Worm (Caenorhabditis elegans) whole organism, L1 larva: ENCODE data around the gene srr-2.

Experiments used
- F16B12.6 ChIP-seq: fragments of 150-350 bp; optimal IDR thresholded peaks from 2 replicates; lab custom pipeline; 2014; ENCODE audit warnings: missing biosample characterization, missing genetic modification characterization
- aha-1 ChIP-seq: fragments of 150-350 bp; optimal IDR thresholded peaks from 2 replicates; lab custom pipeline; 2014; ENCODE audit warnings: missing biosample characterization, missing genetic modification characterization
- ceh-63 ChIP-seq: fragments of 200-800 bp; sonication (Bioruptor generic); optimal IDR thresholded peaks from 2 replicates; lab custom pipeline; 2018; ENCODE audit warnings: mild to moderate bottlenecking, missing genetic modification characterization, missing compliant biosample characterization
- ceh-82 ChIP-seq, 3 experiments: fragments of 150-350 bp in 1 of 3; sonication (generic microtip) in 2 of 3; optimal IDR thresholded peaks; 2 replicates each; lab custom pipeline; 2014 to 2017; ENCODE audit warnings: missing biosample characterization in 3 of 3, missing genetic modification characterization in 3 of 3
- ceh-88 ChIP-seq: fragments of 200-800 bp; sonication (Bioruptor generic); IDR thresholded peaks from 2 replicates; pipeline ENCODE4 v1.3.6; 2022; ENCODE audit warnings: missing genetic modification characterization, missing compliant biosample characterization
- ceh-90 ChIP-seq: sonication (generic microtip); optimal IDR thresholded peaks from 2 replicates; lab custom pipeline; 2016; ENCODE audit warnings: missing genetic modification characterization, missing compliant biosample characterization
- ces-1 ChIP-seq: fragments of 150-350 bp; optimal IDR thresholded peaks from 2 replicates; lab custom pipeline; 2014; ENCODE audit warnings: missing biosample characterization, missing genetic modification reagents, missing genetic modification characterization
- dpl-1 ChIP-seq, 3 experiments: fragments of 150-350 bp in 2 of 3; sonication (generic microtip) in 1 of 3; optimal IDR thresholded peaks; 2 replicates each; lab custom pipeline; 2014 to 2017; ENCODE audit warnings: missing biosample characterization in 3 of 3, missing genetic modification characterization in 3 of 3, missing genetic modification reagents in 3 of 3
- dsc-1 ChIP-seq: sonication (generic microtip); optimal IDR thresholded peaks from 2 replicates; lab custom pipeline; 2016; ENCODE audit warnings: mild to moderate bottlenecking, missing genetic modification characterization, missing compliant biosample characterization
- efl-1 ChIP-seq, 4 experiments: fragments of 150-350 bp; optimal IDR thresholded peaks in 3 of 4; peaks in 1 of 4; 1 replicate in 1 of 4; 2 replicates in 3 of 4; lab custom pipeline; 2014; ENCODE audit warnings: missing biosample characterization in 2 of 4, missing genetic modification characterization in 2 of 4, missing genetic modification reagents in 2 of 4
- efl-3 ChIP-seq: fragments of 200-800 bp; sonication (Bioruptor generic); optimal IDR thresholded peaks from 2 replicates; lab custom pipeline; 2018; ENCODE audit warnings: mild to moderate bottlenecking, missing genetic modification characterization, missing compliant biosample characterization
- hpl-2 ChIP-seq: fragments of 150-350 bp; optimal IDR thresholded peaks from 2 replicates; lab custom pipeline; 2014; ENCODE audit warnings: missing biosample characterization, missing genetic modification reagents, missing genetic modification characterization
- irx-1 ChIP-seq: sonication (generic microtip); optimal IDR thresholded peaks from 2 replicates; lab custom pipeline; 2016; ENCODE audit warnings: missing genetic modification characterization, missing compliant biosample characterization
- lin-14 ChIP-seq: fragments of 200-800 bp; sonication (Bioruptor generic); optimal IDR thresholded peaks from 2 replicates; lab custom pipeline; 2018; ENCODE audit warnings: mild to moderate bottlenecking, missing genetic modification characterization, moderate library complexity, missing compliant biosample characterization
- lin-39 ChIP-seq: fragments of 150-350 bp; optimal IDR thresholded peaks from 2 replicates; lab custom pipeline; 2014; ENCODE audit warnings: missing biosample characterization, missing genetic modification reagents, missing genetic modification characterization
- lir-3 ChIP-seq: sonication (generic microtip); optimal IDR thresholded peaks from 2 replicates; lab custom pipeline; 2016; ENCODE audit warnings: mild to moderate bottlenecking, missing genetic modification characterization, moderate library complexity, missing compliant biosample characterization; ENCODE audit not compliant: poor library complexity
- lsy-2 ChIP-seq, 2 experiments: fragments of 150-350 bp; optimal IDR thresholded peaks; 2 replicates each; lab custom pipeline; 2014; ENCODE audit warnings: missing biosample characterization in 2 of 2, missing genetic modification characterization in 2 of 2
- mef-2 ChIP-seq: fragments of 150-350 bp; optimal IDR thresholded peaks from 2 replicates; lab custom pipeline; 2014; ENCODE audit warnings: missing biosample characterization, missing genetic modification characterization
- nhr-47 ChIP-seq: sonication (generic microtip); optimal IDR thresholded peaks from 2 replicates; lab custom pipeline; 2016; ENCODE audit warnings: mild to moderate bottlenecking, missing genetic modification characterization, moderate library complexity, missing compliant biosample characterization
- nhr-71 ChIP-seq: sonication (generic microtip); optimal IDR thresholded peaks from 2 replicates; lab custom pipeline; 2016; ENCODE audit warnings: mild to moderate bottlenecking, missing genetic modification characterization, moderate library complexity, missing compliant biosample characterization
- nhr-76 ChIP-seq: sonication (generic microtip); optimal IDR thresholded peaks from 2 replicates; lab custom pipeline; 2017; ENCODE audit warnings: missing biosample characterization, missing genetic modification characterization
- nhr-77 ChIP-seq: fragments of 150-350 bp; optimal IDR thresholded peaks from 2 replicates; lab custom pipeline; 2014; ENCODE audit warnings: missing biosample characterization, missing genetic modification characterization
- nhr-84 ChIP-seq: sonication (generic microtip); optimal IDR thresholded peaks from 2 replicates; lab custom pipeline; 2017; ENCODE audit warnings: missing biosample characterization, missing genetic modification characterization
- pag-3 ChIP-seq: sonication (generic microtip); optimal IDR thresholded peaks from 2 replicates; lab custom pipeline; 2017; ENCODE audit warnings: missing genetic modification characterization, mild to moderate bottlenecking, missing compliant biosample characterization, antibody characterized with exemption, borderline replicate concordance; ENCODE audit not compliant: insufficient read depth
- pqm-1 ChIP-seq: sonication (generic microtip); optimal IDR thresholded peaks from 3 replicates; lab custom pipeline; 2017; ENCODE audit warnings: missing biosample characterization, missing genetic modification characterization
- rnt-1 ChIP-seq: sonication (generic microtip); optimal IDR thresholded peaks from 2 replicates; lab custom pipeline; 2016; ENCODE audit warnings: mild to moderate bottlenecking, missing genetic modification characterization, moderate library complexity, missing compliant biosample characterization
- sox-4 ChIP-seq: sonication (generic microtip); optimal IDR thresholded peaks from 2 replicates; lab custom pipeline; 2016; ENCODE audit warnings: missing genetic modification characterization, missing compliant biosample characterization
- unc-62 ChIP-seq: fragments of 150-350 bp; optimal IDR thresholded peaks from 2 replicates; lab custom pipeline; 2014; ENCODE audit warnings: missing biosample characterization, missing genetic modification reagents, missing genetic modification characterization
- xbp-1 ChIP-seq: sonication (generic microtip); optimal IDR thresholded peaks from 2 replicates; lab custom pipeline; 2016; ENCODE audit warnings: missing genetic modification characterization, missing compliant biosample characterization

srr-2 gene

DNA sequence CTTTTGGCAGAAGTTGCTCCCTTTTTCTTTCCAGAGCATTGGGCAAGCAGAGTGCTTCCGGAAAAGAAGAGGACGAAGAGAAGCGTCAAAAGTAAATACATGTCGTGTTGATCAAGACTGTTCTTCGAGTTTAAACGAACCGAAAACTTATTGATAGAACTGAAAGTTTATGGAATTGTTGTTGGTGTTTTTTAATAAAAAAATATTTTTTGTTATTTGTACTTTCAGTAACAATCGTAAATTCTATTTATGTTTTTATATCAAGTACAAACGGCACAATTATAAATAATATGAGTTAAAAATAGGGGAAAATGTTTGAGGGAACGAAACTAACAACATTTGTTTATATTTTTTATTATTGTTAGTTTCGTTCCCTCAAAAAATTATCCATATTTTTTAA is 40.7 kb upstream of the srr-2 start, which contains the start of gene F21D9.3:
TSS of gene F21D9.3 (minus strand) at position 101 of the 400 bp plus-strand sequence.
- TF ChIP-seq nhr-47 (no peak), rnt-1 (no peak), pqm-1 (tag; lab: Kevin White, UChicago) (no peak), ceh-88 (GFP tag; lab: Robert Waterston, UW) (no peak), nhr-71 (no peak), lin-14 (GFP tag; lab: Kevin White, UChicago) (no peak), irx-1 (tag; lab: Kevin White, UChicago) (no peak), F16B12.6 (tag; lab: Kevin White, UChicago) (no peak)

DNA sequence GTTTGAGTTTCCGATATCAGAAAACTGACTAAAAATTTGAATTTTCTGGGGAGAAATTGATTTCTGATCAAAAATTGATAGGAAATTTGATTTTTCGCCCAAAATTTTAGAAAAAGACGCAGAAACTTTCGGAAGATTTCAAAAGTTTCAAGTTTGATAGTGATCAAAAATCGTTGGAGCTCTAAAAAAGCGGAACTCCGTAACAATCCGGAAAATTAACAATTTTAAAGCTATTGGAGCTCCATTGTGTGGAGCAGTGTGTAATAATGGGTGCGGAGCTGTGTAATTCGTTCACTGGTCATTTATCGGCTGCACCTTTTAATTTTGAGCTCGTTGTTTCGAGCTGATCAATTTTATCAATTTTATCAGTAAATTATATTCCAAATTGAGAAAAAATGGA is 36.5 kb upstream of the srr-2 start, which contains the start of gene F21D9.4:
TSS of gene F21D9.4 (plus strand) at position 301 of the 400 bp plus-strand sequence.
- no peak for TF ChIP-seq xbp-1
- no peak for TF ChIP-seq nhr-76 (tag; lab: Kevin White, UChicago)
- TF ChIP-seq ceh-82 (tag; optimal IDR thresholded peaks at IDR 0.05; lab: Kevin White, UChicago): no peak
- TF ChIP-seq mef-2 (tag; lab: Kevin White, UChicago): no peak
- TF ChIP-seq lsy-2 (tag; optimal IDR thresholded peaks at IDR 0.05; lab: Kevin White, UChicago): no peak
- no peak for TF ChIP-seq lir-3
- no peak for TF ChIP-seq nhr-77 (tag; lab: Kevin White, UChicago)
- no peak for TF ChIP-seq lin-39

DNA sequence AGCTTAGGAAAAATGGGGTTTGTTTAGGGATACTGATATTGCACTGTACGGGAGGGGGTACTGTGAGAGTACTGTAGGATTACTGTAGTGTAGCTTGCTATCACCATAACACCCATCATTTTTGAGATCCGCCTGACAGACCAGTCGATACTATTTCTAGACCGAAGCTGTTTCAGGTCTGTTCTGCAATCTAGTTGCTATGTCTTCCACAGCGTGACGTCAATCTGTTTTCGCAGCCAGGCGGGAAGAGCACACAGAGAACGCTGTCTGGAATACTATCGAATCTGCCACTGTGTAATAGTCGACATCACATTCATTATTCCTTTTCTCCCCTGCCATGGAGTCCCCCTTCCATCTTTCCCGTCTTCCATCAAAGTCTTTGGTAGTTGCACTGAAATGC is 34.9 kb upstream of the srr-2 start, which contains the start of gene F21D9.11:
TSS of gene F21D9.11 (plus strand) at position 301 of the 400 bp plus-strand sequence.
- TF ChIP-seq lin-39: no peak

DNA sequence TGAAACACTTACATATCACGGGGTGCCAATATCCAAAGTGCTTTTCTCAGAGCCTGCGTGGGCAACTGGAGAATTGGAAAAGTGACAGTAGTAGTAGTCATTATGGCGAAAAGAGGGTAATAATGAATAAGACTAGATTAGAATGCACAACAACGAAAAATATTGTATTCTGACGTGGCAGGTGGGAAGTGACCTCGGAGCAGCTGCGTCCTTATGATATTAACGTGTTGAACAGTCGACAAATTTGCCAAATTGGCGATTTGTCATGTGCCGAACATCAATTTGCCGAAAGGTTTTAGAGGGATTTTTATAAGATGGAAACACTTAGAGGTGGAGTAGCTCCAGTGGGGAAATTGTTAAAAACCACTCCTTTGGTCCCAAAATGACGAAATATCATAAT is 34.0 kb upstream of the srr-2 start, which contains the start of gene str-81:
TSS of gene str-81 (minus strand) at position 101 of the 400 bp plus-strand sequence.
- TF ChIP-seq ceh-90 (no peak), unc-62 (GFP tag; lab: Kevin White, UChicago) (no peak), nhr-77 (tag; lab: Kevin White, UChicago) (no peak), sox-4 (no peak), hpl-2 (no peak), lin-39 (no peak), ceh-63 (GFP tag; lab: Kevin White, UChicago) (no peak), dsc-1 (tag; lab: Kevin White, UChicago) (no peak), nhr-84 (tag; lab: Kevin White, UChicago) (no peak), efl-1 (optimal IDR thresholded peaks at IDR 0.05; lab: Kevin White, UChicago) (no peak), efl-1 (GFP tag; optimal IDR thresholded peaks at IDR 0.05 in 1 of 2; lab: Kevin White, UChicago) (no peak), pag-3 (tag; lab: Kevin White, UChicago) (no peak)

DNA sequence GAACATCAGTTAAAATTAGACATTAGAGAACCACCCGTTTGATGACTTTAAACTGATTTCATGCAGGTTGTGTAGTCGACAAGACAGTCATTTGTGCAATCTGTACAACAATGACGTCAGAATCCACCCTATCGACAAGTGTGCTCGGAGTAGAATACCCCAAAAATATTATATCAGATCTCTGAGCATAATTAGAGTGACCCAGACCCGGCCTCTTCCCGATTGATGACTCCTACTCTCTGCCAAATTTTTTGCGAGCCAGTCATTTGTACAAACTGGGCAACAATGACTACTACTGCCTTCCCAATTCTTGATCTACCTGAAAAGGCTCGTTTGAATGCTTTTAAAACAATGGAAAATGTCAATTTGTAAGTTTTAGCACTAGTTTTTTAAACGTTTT is 23.2 kb upstream of the srr-2 start, which contains the start of the genes fbxb-115 and fbxb-1:
TSS of gene fbxb-115 (minus strand) at position 101 of the 400 bp plus-strand sequence.
TSS of gene fbxb-1 (plus strand) at position 226 of the 400 bp plus-strand sequence.
- TF ChIP-seq dsc-1 (tag; lab: Kevin White, UChicago) (no peak), lsy-2 (tag; optimal IDR thresholded peaks at IDR 0.05; lab: Kevin White, UChicago) (no peak), dpl-1 (GFP tag; optimal IDR thresholded peaks at IDR 0.05; lab: Kevin White, UChicago) (no peak), ces-1 (GFP tag; lab: Kevin White, UChicago) (no peak), aha-1 (no peak)

DNA sequence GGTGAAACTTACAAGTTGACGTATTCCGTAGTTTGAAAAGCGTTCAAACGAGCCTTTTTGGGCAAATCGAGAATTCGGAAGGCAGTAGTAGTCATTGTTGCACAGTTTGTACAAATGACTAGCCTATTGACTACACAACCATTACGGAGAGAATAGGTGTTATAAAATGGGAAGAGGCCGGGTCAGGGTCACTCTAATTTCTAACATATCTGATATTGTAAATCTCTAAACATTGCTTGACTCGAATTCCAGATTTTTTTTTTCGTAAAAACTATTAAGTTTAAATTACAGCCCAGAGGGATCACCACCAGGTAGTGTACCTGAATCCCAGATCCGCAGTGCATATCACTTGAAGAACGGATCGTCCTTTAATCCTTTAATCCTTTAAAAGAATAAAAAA is 20.2 kb upstream of the srr-2 start, which contains the start of gene fbxb-2:
TSS of gene fbxb-2 (minus strand) at position 101 of the 400 bp plus-strand sequence.
- no peak for TF ChIP-seq efl-3

DNA sequence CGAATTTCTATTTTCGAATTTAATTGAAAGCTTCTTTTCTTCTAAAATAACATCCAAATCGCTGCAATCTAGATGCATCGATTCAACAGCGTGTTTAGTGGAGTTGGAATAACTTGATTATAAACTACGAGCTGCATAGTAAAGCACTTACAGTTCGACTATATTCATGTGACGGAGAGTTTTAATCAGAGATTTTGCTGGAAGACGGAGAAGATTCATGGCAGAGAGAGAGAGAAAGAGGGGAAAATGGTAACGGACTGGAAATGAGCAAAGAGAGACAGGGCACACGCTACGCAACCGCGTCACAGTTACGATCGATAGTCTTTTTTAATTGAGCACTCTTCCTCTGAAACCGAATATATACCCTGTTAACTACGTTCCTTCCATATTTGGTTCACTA is 16.5 kb upstream of the srr-2 start, which contains the start of gene fbxb-116:
TSS of gene fbxb-116 (plus strand) at position 301 of the 400 bp plus-strand sequence.
- TF ChIP-seq xbp-1 (no peak), ceh-82 (tag; optimal IDR thresholded peaks at IDR 0.05; lab: Kevin White, UChicago) (no peak)
